Fruit fly (Drosophila melanogaster): Measurements from ENCODE around the gene CG5346.

Gene CG5346

dm6 chr3R:22483537-22483936, 44.9 kb downstream of the CG5346 start:
- TF ChIP-seq Rel (GFP tag; optimal IDR thresholded peaks at IDR 0.05) = no peak
- no peak for TF ChIP-seq Rel (tag; optimal IDR thresholded peaks at IDR 0.05)
- TF ChIP-seq Dfd (GFP tag; optimal IDR thresholded peaks at IDR 0.05) = no peak
- no peak for TF ChIP-seq Hnf4 (GFP tag; optimal IDR thresholded peaks at IDR 0.05)
- no peak for TF ChIP-seq Mio (GFP tag; optimal IDR thresholded peaks at IDR 0.05)
- TF ChIP-seq Myc (optimal IDR thresholded peaks at IDR 0.05) = no peak
- no peak for TF ChIP-seq dmrt93B (GFP tag; optimal IDR thresholded peaks at IDR 0.05)

All from whole organism, wandering third instar larva.